Fruit fly (Drosophila melanogaster): Measurements from ENCODE around the gene CG17224.

The CG17224 gene

DNA sequence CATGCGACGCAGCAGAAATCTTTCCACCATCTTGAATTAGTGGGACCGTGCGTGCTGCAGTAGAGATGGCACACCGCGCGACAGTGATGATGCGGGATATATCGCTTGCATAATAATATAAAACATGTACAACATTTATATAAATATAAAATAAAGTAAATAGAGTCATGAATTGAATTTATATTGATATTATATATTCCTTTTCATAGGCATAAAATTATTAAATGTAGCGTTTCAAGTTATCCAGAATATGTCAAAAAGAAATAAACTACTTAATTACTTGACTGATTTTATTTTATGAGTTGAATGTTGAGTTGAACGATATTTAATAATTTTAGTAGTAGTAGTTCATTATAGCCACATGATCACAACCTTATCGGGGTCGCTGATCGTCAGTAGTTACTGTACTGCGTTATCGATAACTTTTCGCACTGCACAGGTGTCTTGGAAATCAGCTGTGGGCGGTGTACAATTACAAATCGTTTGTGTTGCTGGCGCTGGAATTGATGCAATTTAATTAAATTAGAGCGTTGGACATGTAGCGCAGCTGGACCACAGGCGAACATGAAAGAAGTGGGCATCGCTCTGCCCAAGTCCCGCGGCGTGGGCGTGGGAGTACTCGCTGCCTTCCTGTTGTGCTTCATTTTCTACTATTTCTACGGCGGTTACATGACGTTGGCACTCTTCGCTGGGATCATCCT, 30.3 kb downstream of the CG17224 start, which contains the start of the genes Chd1 and Bem46:
Gene Chd1 (minus strand): TSS at position 43 of the 701 bp plus-strand sequence.
Gene Bem46 (plus strand): TSS at position 436 of the 701 bp plus-strand sequence.
- TF ChIP-seq CG17801 (GFP tag; optimal IDR thresholded peaks at IDR 0.05; ENCODE audit: partially characterized antibody) = peak; percentile 79

DNA sequence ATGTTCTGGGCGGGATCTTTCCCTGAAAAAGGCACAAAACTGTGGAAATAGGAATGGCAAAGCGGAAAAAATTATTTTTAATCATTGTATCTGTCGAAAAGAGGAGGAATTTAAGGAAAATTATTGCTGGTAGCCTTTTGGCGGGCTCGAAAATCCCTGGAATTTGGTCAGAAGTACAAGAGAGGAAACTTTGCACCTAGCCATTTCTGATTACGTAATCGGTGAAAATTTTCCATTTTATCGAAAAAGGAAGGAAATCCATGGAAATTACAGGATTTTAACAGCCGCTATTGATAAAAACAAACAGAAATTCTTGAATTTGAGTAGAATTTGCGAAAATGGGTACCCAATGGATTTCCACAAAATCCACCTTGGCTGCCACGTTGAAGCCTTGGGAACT, 31.3 kb downstream of the CG17224 start:
- no peak for TF ChIP-seq CG17801 (GFP tag; optimal IDR thresholded peaks at IDR 0.05; ENCODE audit: partially characterized antibody)

DNA sequence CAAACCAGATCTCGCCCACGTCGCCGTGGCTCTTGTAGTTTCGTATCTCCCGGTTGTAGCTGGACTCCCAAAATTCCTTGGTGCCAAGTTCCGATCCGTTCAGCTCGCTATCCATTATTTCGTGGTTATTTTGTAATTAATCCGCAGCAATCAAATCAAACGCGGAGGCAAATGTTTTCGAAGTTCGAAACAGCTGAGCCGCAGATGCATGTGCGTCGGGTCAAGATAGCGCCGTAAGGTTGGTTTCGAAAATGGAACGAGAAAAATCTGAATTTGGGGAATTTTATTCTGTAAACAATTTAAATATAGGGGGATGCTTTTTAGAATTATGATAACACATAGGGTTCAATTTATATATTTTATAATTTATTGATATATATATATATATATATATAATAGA, 39.0 kb downstream of the CG17224 start, which contains the start of gene CG9643:
Gene CG9643 (minus strand): TSS at position 198 of the 400 bp plus-strand sequence.
- TF ChIP-seq CG17801 (GFP tag; optimal IDR thresholded peaks at IDR 0.05; ENCODE audit: partially characterized antibody) = no peak

DNA sequence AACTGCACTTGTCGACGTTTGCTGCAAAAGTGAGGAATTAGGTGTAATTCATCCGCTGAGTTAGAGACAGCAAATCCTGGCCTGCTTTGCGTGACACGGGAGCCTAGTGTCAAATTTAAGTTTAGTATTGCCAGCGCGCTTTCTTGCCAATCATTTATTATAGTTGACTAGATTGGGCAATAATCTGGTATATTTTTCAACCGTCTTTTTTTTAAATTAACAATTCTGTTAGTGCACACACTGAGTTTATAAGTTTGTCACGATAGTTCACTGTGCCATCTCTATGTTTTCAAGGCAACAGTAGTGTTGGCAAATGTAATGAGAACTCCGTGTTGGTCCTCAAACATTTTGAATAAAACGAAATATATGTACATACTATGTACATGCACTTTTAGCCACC, 41.3 kb downstream of the CG17224 start, which contains the start of the genes CG9641 and CG3165:
Gene CG9641 (minus strand): TSS at position 34 of the 400 bp plus-strand sequence.
Gene CG3165 (plus strand): TSS at position 294 of the 400 bp plus-strand sequence.
- peak; percentile 74 for TF ChIP-seq CG17801 (GFP tag; optimal IDR thresholded peaks at IDR 0.05; ENCODE audit: partially characterized antibody)

DNA sequence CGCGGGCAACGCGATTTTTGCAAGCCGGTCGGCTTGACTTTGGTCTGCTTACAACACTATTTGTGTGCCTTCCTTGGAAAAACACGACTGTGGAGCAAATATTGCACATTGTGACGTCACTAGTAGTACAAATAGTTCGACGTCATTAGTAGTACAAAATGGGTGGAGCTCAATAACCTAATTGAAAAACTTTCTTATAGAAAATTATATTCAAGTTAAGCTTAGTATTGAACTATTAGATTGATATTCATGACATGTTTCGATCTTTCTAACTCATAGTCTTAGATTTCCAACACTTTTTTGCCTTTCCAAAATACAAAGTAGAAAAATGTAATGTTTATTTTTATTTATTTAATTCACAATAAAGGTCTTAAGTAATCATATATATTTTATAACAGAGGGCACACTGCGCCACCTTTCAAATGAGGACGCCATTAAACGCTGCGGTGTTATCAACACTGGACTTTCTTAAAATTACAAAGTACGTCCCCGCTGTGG, 45.6 kb downstream of the CG17224 start, which contains the start of the genes Rrp1 and gammaTub23C:
Gene Rrp1 (minus strand): TSS at position 70 of the 498 bp plus-strand sequence.
Gene gammaTub23C (plus strand): TSS at position 453 of the 498 bp plus-strand sequence.
- peak; percentile 82 for TF ChIP-seq CG17801 (GFP tag; optimal IDR thresholded peaks at IDR 0.05; ENCODE audit: partially characterized antibody)

DNA sequence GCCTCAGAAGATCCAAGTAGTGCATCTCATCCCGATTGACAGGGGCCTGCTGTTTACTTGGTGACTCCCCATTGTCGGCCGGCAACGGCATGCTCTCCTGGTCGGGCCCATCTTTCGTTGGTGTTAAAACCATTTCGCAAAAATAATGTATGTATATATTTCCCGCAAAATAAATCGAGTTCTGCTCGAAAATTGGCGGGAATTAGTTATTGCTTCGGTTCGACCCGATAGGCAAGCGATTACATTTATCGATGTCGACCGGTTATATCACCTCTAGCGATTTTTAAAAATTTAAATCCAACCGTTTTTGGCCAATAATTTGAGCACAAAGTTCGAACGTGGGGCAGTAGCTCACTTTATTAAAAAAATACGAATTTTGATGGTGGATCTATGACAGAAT, 48.7 kb downstream of the CG17224 start, which contains the start of gene Ts:
Gene Ts (minus strand): TSS at position 201 of the 400 bp plus-strand sequence.
- TF ChIP-seq CG17801 (GFP tag; optimal IDR thresholded peaks at IDR 0.05; ENCODE audit: partially characterized antibody) = no peak

dm6 chr2L:2966917-2967316, 51.2 kb downstream of the CG17224 start:
- no peak for TF ChIP-seq CG17801 (GFP tag; optimal IDR thresholded peaks at IDR 0.05; ENCODE audit: partially characterized antibody)
